Fruit fly (Drosophila melanogaster): ENCODE measurements around the gene Srrm1.

The Srrm1 gene

dm6 chr3L:13022160-13022853 is 14.3 kb upstream of the Srrm1 start, which contains the start of gene Adk2 (continued):
- TF ChIP-seq Dip3 (GFP tag; optimal IDR thresholded peaks at IDR 0.05) (peak; percentile 18), sd (tag; optimal IDR thresholded peaks at IDR 0.05) (peak; percentile 82), HLH54F (GFP tag; optimal IDR thresholded peaks at IDR 0.05) (peak; percentile 23), Ets65A (GFP tag) (peak; percentile 45), CG2889 (GFP tag; IDR thresholded peaks at IDR 0.05) (0 out of 3 replicates have a peak, but pooled peaks have one; percentile 47), dm (GFP tag; optimal IDR thresholded peaks at IDR 0.05) (peak; percentile 62), ems (GFP tag; optimal IDR thresholded peaks at IDR 0.05) (peak; percentile 20), klu (GFP tag; IDR thresholded peaks at IDR 0.05) (0 out of 2 replicates have a peak, but pooled peaks have one; percentile 16), zfh2 (GFP tag; optimal IDR thresholded peaks at IDR 0.05) (peak; percentile 7), Dp (GFP tag; optimal IDR thresholded peaks at IDR 0.05) (peak; percentile 16), CG8944 (GFP tag; optimal IDR thresholded peaks at IDR 0.05) (no peak), jing (GFP tag; optimal IDR thresholded peaks at IDR 0.05) (no peak), CG7987 (GFP tag; optimal IDR thresholded peaks at IDR 0.05) (peak; percentile 34), MBD-R2 (GFP tag; IDR thresholded peaks at IDR 0.05) (peak; percentile 52; the same call in 1 of the 2 replicates), CG6791 (GFP tag; IDR thresholded peaks at IDR 0.05; ENCODE audit: partially characterized antibody) (peak; percentile 58; the same call in 2 of the 3 replicates), ro (GFP tag; IDR thresholded peaks at IDR 0.05) (0 out of 2 replicates have a peak, but pooled peaks have one; percentile 27), CG10267 (tag; optimal IDR thresholded peaks at IDR 0.05) (no peak), wek (GFP tag; optimal IDR thresholded peaks at IDR 0.05) (no peak), ase (GFP tag; IDR thresholded peaks at IDR 0.05) (0 out of 3 replicates have a peak, but pooled peaks have one; percentile 25), CG8290 (GFP tag; optimal IDR thresholded peaks at IDR 0.05) (no peak), CG8290 (tag; optimal IDR thresholded peaks at IDR 0.05) (peak in 1 of 2 experiments; percentile 55), amos (GFP tag; IDR thresholded peaks at IDR 0.05; ENCODE audit: partially characterized antibody) (peak; percentile 53), Hmr (GFP tag; optimal IDR thresholded peaks at IDR 0.05) (no peak), CG31224 (GFP tag; IDR thresholded peaks at IDR 0.05) (peak; percentile 26; the same call in 1 of the 2 replicates), dysf (GFP tag; IDR thresholded peaks at IDR 0.05) (peak; percentile 55; the same call in 2 of the 3 replicates), CG15601 (tag; optimal IDR thresholded peaks at IDR 0.05) (no peak), sr (GFP tag; IDR thresholded peaks at IDR 0.05) (0 out of 3 replicates have a peak, but pooled peaks have one; percentile 43), usp (GFP tag; optimal IDR thresholded peaks at IDR 0.05) (no peak), cwo (GFP tag; optimal IDR thresholded peaks at IDR 0.05) (peak; percentile 84), Drgx (GFP tag; IDR thresholded peaks at IDR 0.05) (peak; percentile 47; the same call in 1 of the 2 replicates), CG8281 (tag; optimal IDR thresholded peaks at IDR 0.05) (no peak), HHEX (GFP tag; optimal IDR thresholded peaks at IDR 0.05) (peak; percentile 33), fd96Cb (tag; optimal IDR thresholded peaks at IDR 0.05) (no peak), Opbp (GFP tag; IDR thresholded peaks at IDR 0.05; ENCODE audit: partially characterized antibody) (peak; percentile 44), Awh (GFP tag; IDR thresholded peaks at IDR 0.05) (peak; percentile 50; the same call in 1 of the 2 replicates), CG15514 (GFP tag; optimal IDR thresholded peaks at IDR 0.05) (peak; percentile 67), CG2678 (tag; optimal IDR thresholded peaks at IDR 0.05) (no peak), C15 (GFP tag; IDR thresholded peaks at IDR 0.05) (no peak), ci (GFP tag; IDR thresholded peaks at IDR 0.05) (peak; percentile 71), CG7372 (GFP tag; IDR thresholded peaks at IDR 0.05) (peak; percentile 8; the same call in 1 of the 2 replicates), CG6272 (GFP tag; IDR thresholded peaks at IDR 0.05) (peak; percentile 70), row (GFP tag; IDR thresholded peaks at IDR 0.05) (peak; percentile 73), CG5953 (GFP tag; IDR thresholded peaks at IDR 0.05) (peak; percentile 42; the same call in 1 of the 2 replicates), Bgb (GFP tag; IDR thresholded peaks at IDR 0.05; ENCODE audit: partially characterized antibody) (peak; percentile 53), vvl (GFP tag; IDR thresholded peaks at IDR 0.05) (peak; percentile 56), Aef1 (GFP tag; IDR thresholded peaks at IDR 0.05) (peak; percentile 40; the same call in 2 of the 3 replicates), CG2199 (GFP tag; IDR thresholded peaks at IDR 0.05) (0 out of 3 replicates have a peak, but pooled peaks have one; percentile 19), E2f1 (GFP tag; IDR thresholded peaks at IDR 0.05) (peak; percentile 30; the same call in 1 of the 2 replicates), tup (GFP tag; optimal IDR thresholded peaks at IDR 0.05) (peak; percentile 29)
